Fruit fly (Drosophila melanogaster): ENCODE data around the gene CG43102.

- no peak for TF ChIP-seq EcR (GFP tag; optimal IDR thresholded peaks at IDR 0.05)
- no peak for TF ChIP-seq Dll (optimal IDR thresholded peaks at IDR 0.05)
- TF ChIP-seq usp (GFP tag; optimal IDR thresholded peaks at IDR 0.05) = no peak
These were observed 75.3 kb downstream of the CG43102 start, which contains the start of gene Pxt for dm6 chr3R:17718760-17719625.
